Worm (Caenorhabditis elegans) whole organism, L4 larva: ENCODE data around the gene fipr-4.
A peak's percentile ranks its signal among the peaks of the same experiment; 100 is the strongest.

Experiments
- F44E2.7 ChIP-seq: fragments of 200-800 bp; sonication (Bioruptor generic); IDR thresholded peaks from 2 replicates; pipeline ENCODE4 v2.1.2; 2022; ENCODE audit warnings: missing genetic modification characterization, missing compliant biosample characterization
- F49E8.2 ChIP-seq: sonication (generic microtip); optimal IDR thresholded peaks from 2 replicates; lab custom pipeline; 2016; ENCODE audit warnings: missing compliant biosample characterization, mild to moderate bottlenecking, missing genetic modification characterization, borderline replicate concordance
- R02D3.7 ChIP-seq: fragments of 150-350 bp; sonication (generic microtip); optimal IDR thresholded peaks from 3 replicates; lab custom pipeline; 2014; ENCODE audit warnings: missing biosample characterization, missing genetic modification characterization
- T20F7.1 ChIP-seq: fragments of 200-800 bp; sonication (Bioruptor generic); optimal IDR thresholded peaks from 2 replicates; lab custom pipeline; 2018; ENCODE audit warnings: mild to moderate bottlenecking, missing genetic modification characterization, missing compliant biosample characterization
- T26A8.4 ChIP-seq: fragments of 200-800 bp; sonication (Bioruptor generic); IDR thresholded peaks from 2 replicates; pipeline ENCODE4 v1.3.6; 2022; ENCODE audit warnings: missing genetic modification characterization, missing compliant biosample characterization
- Y48G9A.11 ChIP-seq: fragments of 200-800 bp; sonication (Bioruptor generic); IDR thresholded peaks from 2 replicates; pipeline ENCODE4 v1.3.6; 2022; ENCODE audit warnings: missing genetic modification reagents, missing genetic modification characterization, missing compliant biosample characterization
- Y75B8A.6 ChIP-seq: fragments of 200-800 bp; sonication (Bioruptor generic); IDR thresholded peaks from 2 replicates; pipeline ENCODE4 v1.3.6; 2022; ENCODE audit warnings: missing genetic modification reagents, missing genetic modification characterization, missing compliant biosample characterization
- ZK337.2 ChIP-seq: fragments of 200-800 bp; sonication (Bioruptor generic); IDR thresholded peaks from 2 replicates; pipeline ENCODE4 v1.3.6; 2022; ENCODE audit warnings: missing genetic modification reagents, missing genetic modification characterization, missing compliant biosample characterization
- aha-1 ChIP-seq: fragments of 150-350 bp; peaks from one replicate; lab custom pipeline; 2014; ENCODE audit warnings: missing biosample characterization, missing genetic modification characterization
- ama-1 ChIP-seq: fragments of 150-350 bp; optimal IDR thresholded peaks from 2 replicates; lab custom pipeline; 2014; ENCODE audit warnings: inconsistent platforms, mixed read lengths
- arid-1 ChIP-seq: fragments of 200-800 bp; sonication (Bioruptor generic); conservative IDR thresholded peaks from 2 replicates; pipeline ENCODE4 v1.3.6; 2022; ENCODE audit warnings: missing genetic modification reagents, missing genetic modification characterization, missing compliant biosample characterization
- attf-4 ChIP-seq: sonication (generic microtip); optimal IDR thresholded peaks from 3 replicates; lab custom pipeline; 2017; ENCODE audit warnings: missing biosample characterization, missing genetic modification characterization
- ceh-44 ChIP-seq: fragments of 200-800 bp; sonication (Bioruptor generic); IDR thresholded peaks from 2 replicates; pipeline ENCODE4 v1.3.6; 2022; ENCODE audit warnings: missing genetic modification reagents, missing genetic modification characterization, missing compliant biosample characterization
- ctbp-1 ChIP-seq: fragments of 200-800 bp; sonication (Bioruptor generic); IDR thresholded peaks from 2 replicates; pipeline ENCODE4 v1.3.6; 2022; ENCODE audit warnings: missing genetic modification reagents, missing genetic modification characterization, missing compliant biosample characterization
- daf-19 ChIP-seq: fragments of 200-800 bp; sonication (Bioruptor generic); conservative IDR thresholded peaks from 2 replicates; pipeline ENCODE4 v1.3.6; 2022; ENCODE audit warnings: missing genetic modification characterization, missing compliant biosample characterization
- daf-8 ChIP-seq: fragments of 200-800 bp; sonication (Bioruptor generic); IDR thresholded peaks from 2 replicates; pipeline ENCODE4 v1.3.6; 2022; ENCODE audit warnings: missing genetic modification characterization, missing compliant biosample characterization
- dpl-1 ChIP-seq: fragments of 150-350 bp; optimal IDR thresholded peaks from 2 replicates; lab custom pipeline; 2014; ENCODE audit warnings: missing biosample characterization, missing genetic modification reagents, missing genetic modification characterization
- egl-27 ChIP-seq: sonication (generic microtip); optimal IDR thresholded peaks from 3 replicates; lab custom pipeline; 2017; ENCODE audit warnings: missing biosample characterization, missing genetic modification reagents, missing genetic modification characterization
- fos-1 ChIP-seq: fragments of 150-350 bp; optimal IDR thresholded peaks from 2 replicates; lab custom pipeline; 2014; ENCODE audit warnings: missing biosample characterization, missing genetic modification characterization
- gei-8 ChIP-seq: fragments of 200-800 bp; sonication (Bioruptor generic); optimal IDR thresholded peaks from 2 replicates; lab custom pipeline; 2018; ENCODE audit warnings: mild to moderate bottlenecking, missing genetic modification characterization, missing compliant biosample characterization
- lin-13 ChIP-seq: fragments of 150-350 bp; optimal IDR thresholded peaks from 2 replicates; lab custom pipeline; 2014; ENCODE audit warnings: missing biosample characterization, missing genetic modification reagents, missing genetic modification characterization
- lin-29 ChIP-seq: fragments of 200-800 bp; sonication (Bioruptor generic); IDR thresholded peaks from 2 replicates; pipeline ENCODE4 v1.3.6; 2022; ENCODE audit warnings: missing genetic modification reagents, missing genetic modification characterization, missing compliant biosample characterization
- lin-38 ChIP-seq: fragments of 200-800 bp; sonication (Bioruptor generic); IDR thresholded peaks from 2 replicates; pipeline ENCODE4 v1.3.6; 2022; ENCODE audit warnings: missing genetic modification reagents, missing genetic modification characterization, missing compliant biosample characterization
- lin-39 ChIP-seq: fragments of 150-350 bp; optimal IDR thresholded peaks from 2 replicates; lab custom pipeline; 2014; ENCODE audit warnings: missing biosample characterization, missing genetic modification reagents, missing genetic modification characterization
- lsy-2 ChIP-seq, 2 experiments: fragments of 150-350 bp in 1 of 2; sonication (generic microtip) in 1 of 2; optimal IDR thresholded peaks; 2 replicates each; lab custom pipeline; 2014 to 2017; ENCODE audit warnings: missing biosample characterization in 2 of 2, missing genetic modification characterization in 2 of 2
- mdt-29 ChIP-seq: fragments of 200-800 bp; sonication (Bioruptor generic); IDR thresholded peaks from 2 replicates; pipeline ENCODE4 v1.3.6; 2022; ENCODE audit warnings: missing genetic modification reagents, missing genetic modification characterization, missing compliant biosample characterization
- mes-2 ChIP-seq: sonication (generic microtip); optimal IDR thresholded peaks from 2 replicates; lab custom pipeline; 2016; ENCODE audit warnings: missing genotype, mild to moderate bottlenecking, missing genetic modification characterization, missing compliant biosample characterization; ENCODE audit not compliant: poor library complexity, severe bottlenecking
- nhr-102 ChIP-seq: sonication (generic microtip); optimal IDR thresholded peaks from 2 replicates; lab custom pipeline; 2016; ENCODE audit warnings: mild to moderate bottlenecking, missing genetic modification characterization, moderate library complexity, missing compliant biosample characterization
- nhr-25 ChIP-seq: sonication (generic microtip); optimal IDR thresholded peaks from 2 replicates; lab custom pipeline; 2017; ENCODE audit warnings: missing genetic modification characterization, mild to moderate bottlenecking, missing compliant biosample characterization, antibody characterized with exemption, moderate library complexity, borderline replicate concordance; ENCODE audit not compliant: insufficient read depth
- nhr-41 ChIP-seq: fragments of 200-800 bp; sonication (Bioruptor generic); IDR thresholded peaks from 2 replicates; pipeline ENCODE4 v1.3.6; 2022; ENCODE audit warnings: missing genetic modification reagents, missing genetic modification characterization, missing compliant biosample characterization
- nhr-76 ChIP-seq: fragments of 150-350 bp; optimal IDR thresholded peaks from 2 replicates; lab custom pipeline; 2014; ENCODE audit warnings: missing biosample characterization, missing genetic modification characterization
- pha-4 ChIP-seq, 2 experiments: fragments of 150-350 bp in 1 of 2; fragments of 200-800 bp in 1 of 2; sonication (Bioruptor generic) in 1 of 2; IDR thresholded peaks in 1 of 2; optimal IDR thresholded peaks in 1 of 2; 2 replicates each; pipeline versions ENCODE4 v1.3.6 to Lab custom; 2014 to 2022; ENCODE audit warnings: missing genetic modification characterization in 2 of 2, missing genetic modification reagents in 2 of 2, missing biosample characterization in 1 of 2, missing compliant biosample characterization in 1 of 2
- sdz-12 ChIP-seq: fragments of 200-800 bp; sonication (Bioruptor generic); optimal IDR thresholded peaks from 2 replicates; lab custom pipeline; 2018; ENCODE audit warnings: mild to moderate bottlenecking, missing genetic modification characterization, missing compliant biosample characterization
- spr-3 ChIP-seq: fragments of 200-800 bp; sonication (Bioruptor generic); optimal IDR thresholded peaks from 2 replicates; lab custom pipeline; 2018; ENCODE audit warnings: mild to moderate bottlenecking, missing genetic modification characterization, missing compliant biosample characterization
- unc-62 ChIP-seq, 3 experiments: fragments of 150-350 bp in 1 of 3; sonication (generic microtip); optimal IDR thresholded peaks in 2 of 3; peaks in 1 of 3; 1 replicate in 1 of 3; 2 replicates in 2 of 3; lab custom pipeline; 2014 to 2017; ENCODE audit warnings: missing biosample characterization in 3 of 3, missing genetic modification characterization in 3 of 3, missing genetic modification reagents in 3 of 3, missing genotype in 1 of 3
- vab-7 ChIP-seq: fragments of 200-800 bp; sonication (Bioruptor generic); IDR thresholded peaks from 2 replicates; pipeline ENCODE4 v1.3.6; 2022; ENCODE audit warnings: missing genetic modification reagents, missing genetic modification characterization, missing compliant biosample characterization
- ztf-11 ChIP-seq: fragments of 150-350 bp; optimal IDR thresholded peaks from 2 replicates; lab custom pipeline; 2014; ENCODE audit warnings: missing biosample characterization, missing genetic modification characterization

Gene fipr-4

ce11 chrV:10243105-10243504 is 14.8 kb upstream of the fipr-4 start, which contains the start of gene C12D8.9:
Gene C12D8.9, minus strand, starts transcription at chrV:10243205.
- TF ChIP-seq nhr-102 (tag; lab: Kevin White, UChicago) (no peak), unc-62 (GFP tag; optimal IDR thresholded peaks at IDR 0.05 in 1 of 2; lab: Kevin White, UChicago) (peak in 1 of 2 experiments; percentile 24), unc-62 (tag; optimal IDR thresholded peaks at IDR 0.05; lab: Kevin White, UChicago) (no peak), nhr-25 (tag; lab: Kevin White, UChicago) (no peak)
- TF ChIP-seq, all 104 proteins: peak for 1

ce11 chrV:10241121-10241803 is 13.0 kb upstream of the fipr-4 start, which contains the start of the genes C12D8.21 and col-148:
Gene C12D8.21, minus strand, starts transcription at chrV:10241188.
Gene col-148, plus strand, starts transcription at chrV:10241753.
- TF ChIP-seq aha-1 (tag; lab: Kevin White, UChicago) = peak; percentile 2
- no peak for TF ChIP-seq sdz-12 (GFP tag; lab: Kevin White, UChicago)
- TF ChIP-seq, all 104 proteins: peak for 1

ce11 chrV:10239861-10240260 is 11.6 kb upstream of the fipr-4 start, which contains the start of gene fipr-8:
Gene fipr-8, minus strand, starts transcription at chrV:10239961.
- TF ChIP-seq lin-39 (tag; lab: Kevin White, UChicago) = no peak
- TF ChIP-seq lin-29 = no peak
- TF ChIP-seq, all 104 proteins: peak for 0

- TF ChIP-seq unc-62 (GFP tag; optimal IDR thresholded peaks at IDR 0.05 in 1 of 2; lab: Kevin White, UChicago) (peak in 1 of 2 experiments; percentile 28), unc-62 (tag; optimal IDR thresholded peaks at IDR 0.05; lab: Kevin White, UChicago) (no peak), nhr-76 (no peak), ama-1 (lab: Kevin White, UChicago) (peak; percentile 75), lin-29 (no peak), aha-1 (tag; lab: Kevin White, UChicago) (peak; percentile 82), Y48G9A.11 (peak; percentile 40; the same call in 1 of the 2 replicates), dpl-1 (peak; percentile 14), vab-7 (peak; percentile 39; the same call in 1 of the 2 replicates), mes-2 (tag; lab: Kevin White, UChicago) (peak; percentile 56), lsy-2 (tag; optimal IDR thresholded peaks at IDR 0.05; lab: Kevin White, UChicago) (peak in 1 of 2 experiments; percentile 19), T26A8.4 (GFP tag; lab: Robert Waterston, UW) (no peak), lin-38 (GFP tag; lab: Robert Waterston, UW) (peak; percentile 70)
- TF ChIP-seq, all 104 proteins: peak for 9
Measured at ce11 chrV:10238665-10239064, 10.4 kb upstream of the fipr-4 start, which contains the start of gene fubl-1. Gene fubl-1, minus strand, starts transcription at chrV:10238866.

- TF ChIP-seq lin-39 (tag; lab: Kevin White, UChicago) = no peak
- TF ChIP-seq Y48G9A.11 = 0 out of 2 replicates have a peak, but pooled peaks have one; percentile 23
- TF ChIP-seq nhr-41 (GFP tag; lab: Robert Waterston, UW) = no peak
- TF ChIP-seq daf-19 (GFP tag; lab: Robert Waterston, UW) = peak; percentile 32; the same call in 1 of the 2 replicates
- TF ChIP-seq ceh-44 (GFP tag; lab: Robert Waterston, UW) = no peak
- TF ChIP-seq Y75B8A.6 (GFP tag; lab: Robert Waterston, UW) = 0 out of 2 replicates have a peak, but pooled peaks have one; percentile 79
- no peak for TF ChIP-seq R02D3.7
- TF ChIP-seq ZK337.2 (GFP tag; lab: Robert Waterston, UW) = no peak
- TF ChIP-seq mes-2 (tag; lab: Kevin White, UChicago) = peak; percentile 3
- 0 out of 2 replicates have a peak, but pooled peaks have one; percentile 6 for TF ChIP-seq arid-1 (GFP tag; lab: Robert Waterston, UW)
- TF ChIP-seq lin-13 (GFP tag; lab: Kevin White, UChicago) = no peak
- TF ChIP-seq F49E8.2 (tag; lab: Kevin White, UChicago) = peak; percentile 48
- TF ChIP-seq attf-4 = no peak
- TF ChIP-seq gei-8 (GFP tag; lab: Kevin White, UChicago) = no peak
- TF ChIP-seq nhr-102 (tag; lab: Kevin White, UChicago) = no peak
- TF ChIP-seq ztf-11 (tag; lab: Kevin White, UChicago) = no peak
- no peak for TF ChIP-seq T26A8.4 (GFP tag; lab: Robert Waterston, UW)
- no peak for TF ChIP-seq T20F7.1 (GFP tag; lab: Kevin White, UChicago)
- TF ChIP-seq egl-27 (tag; lab: Kevin White, UChicago) = no peak
- no peak for TF ChIP-seq F44E2.7 (GFP tag; lab: Robert Waterston, UW)
- TF ChIP-seq ctbp-1 (GFP tag; lab: Robert Waterston, UW) = 0 out of 2 replicates have a peak, but pooled peaks have one; percentile 49
- peak; percentile 50; the same call in 1 of the 2 replicates for TF ChIP-seq pha-4 (GFP tag; IDR thresholded peaks at IDR 0.05; lab: Robert Waterston, UW)
- TF ChIP-seq pha-4 (tag; optimal IDR thresholded peaks at IDR 0.05; lab: Kevin White, UChicago) = no peak
- TF ChIP-seq spr-3 = no peak
- TF ChIP-seq fos-1 (tag; lab: Kevin White, UChicago) = no peak
- no peak for TF ChIP-seq daf-8
- TF ChIP-seq ama-1 (lab: Kevin White, UChicago) = peak; percentile 87
- TF ChIP-seq mdt-29 = peak; percentile 33; the same call in 1 of the 2 replicates
Measured at ce11 chrV:10237959-10238444, 9.7 kb upstream of the fipr-4 start.
